In genomic region chrV:15481374-15481773, ce11 we compare ENCODE assay signal across 4 worm cellular contexts.
TF ChIP-seq lines count a peak whose summit lies in the region.

nhr-150 (minus strand) TSS chrV:15481465.

TF ChIP-seq in whole organism, L2 larva, 48 proteins besides CTCF, POLR2A, EP300 and RAD21:
- no peak for TF ChIP-seq mab-5 (tag; optimal IDR thresholded peaks at IDR 0.05; lab: Kevin White, UChicago)
- TF ChIP-seq sma-9 (GFP tag; optimal IDR thresholded peaks at IDR 0.05; lab: Kevin White, UChicago), result peak; percentile 50
- no peak for TF ChIP-seq sma-9 (tag; optimal IDR thresholded peaks at IDR 0.05; lab: Kevin White, UChicago)

TF ChIP-seq in whole organism, L3 larva, 47 proteins besides CTCF, POLR2A, EP300 and RAD21:
- TF ChIP-seq jun-1 (tag; optimal IDR thresholded peaks at IDR 0.05; lab: Kevin White, UChicago) (no peak), elt-1 (tag; optimal IDR thresholded peaks at IDR 0.05; lab: Kevin White, UChicago) (peak; percentile 34)

TF ChIP-seq in whole organism, L4 larva, 104 proteins besides CTCF, POLR2A, EP300 and RAD21:
- TF ChIP-seq aha-1 (tag; lab: Kevin White, UChicago) (peak; percentile 92), ceh-44 (GFP tag; IDR thresholded peaks at IDR 0.05; lab: Robert Waterston, UW) (no peak), ceh-82 (tag; optimal IDR thresholded peaks at IDR 0.05; lab: Kevin White, UChicago) (no peak), pha-4 (GFP tag; IDR thresholded peaks at IDR 0.05; lab: Robert Waterston, UW) (no peak), pha-4 (tag; optimal IDR thresholded peaks at IDR 0.05; lab: Kevin White, UChicago) (no peak), lin-15B (tag; optimal IDR thresholded peaks at IDR 0.05; lab: Kevin White, UChicago) (no peak)

TF ChIP-seq in whole organism, mixed stage, embryonic, 35 proteins besides CTCF, POLR2A, EP300 and RAD21:
- TF ChIP-seq M03D4.4 (tag; optimal IDR thresholded peaks at IDR 0.05; lab: Kevin White, UChicago) (no peak), nhr-12 (tag; optimal IDR thresholded peaks at IDR 0.05; lab: Kevin White, UChicago) (no peak), mep-1 (tag; optimal IDR thresholded peaks at IDR 0.05; lab: Kevin White, UChicago) (no peak), elt-1 (tag; optimal IDR thresholded peaks at IDR 0.05; lab: Kevin White, UChicago; ENCODE audit: borderline replicate concordance, insufficient read depth) (peak; percentile 61), nhr-76 (tag; optimal IDR thresholded peaks at IDR 0.05; lab: Kevin White, UChicago) (no peak)
